Worm (Caenorhabditis elegans): ENCODE data around the gene pccb-1.

The pccb-1 gene

ce11 chrX:3049233-3049632, 40.1 kb upstream of the pccb-1 start (continued):
- no peak for TF ChIP-seq duxl-1 (tag; optimal IDR thresholded peaks at IDR 0.05; ENCODE audit: poor library complexity)
- no peak for TF ChIP-seq lin-1 (GFP tag; IDR thresholded peaks at IDR 0.05)
- no peak for TF ChIP-seq daf-16 (GFP tag; optimal IDR thresholded peaks at IDR 0.05)
- TF ChIP-seq daf-16 (tag; optimal IDR thresholded peaks at IDR 0.05) = peak; percentile 32
- peak in 1 of 2 experiments; percentile 60 for TF ChIP-seq hif-1 (tag; optimal IDR thresholded peaks at IDR 0.05)
- TF ChIP-seq lsy-2 (tag; optimal IDR thresholded peaks at IDR 0.05) = peak in 1 of 2 experiments; percentile 50
- TF ChIP-seq lin-13 (GFP tag; optimal IDR thresholded peaks at IDR 0.05) = peak; percentile 4

ce11 chrX:3051315-3051993, 37.9 kb upstream of the pccb-1 start:
- peak; percentile 38 for TF ChIP-seq fkh-10 (GFP tag; optimal IDR thresholded peaks at IDR 0.05)
- peak; percentile 93 for TF ChIP-seq aha-1 (tag)
- no peak for TF ChIP-seq R02D3.7 (tag; optimal IDR thresholded peaks at IDR 0.05)
- 0 out of 2 replicates have a peak, but pooled peaks have one; percentile 38 for TF ChIP-seq ctbp-1 (GFP tag; IDR thresholded peaks at IDR 0.05)
- TF ChIP-seq arid-1 (GFP tag; conservative IDR thresholded peaks at IDR 0.05) = no peak
- TF ChIP-seq Y48G9A.11 (GFP tag; IDR thresholded peaks at IDR 0.05) = no peak
- peak; percentile 80 for TF ChIP-seq ces-1 (GFP tag; optimal IDR thresholded peaks at IDR 0.05)

- peak; percentile 79 for TF ChIP-seq php-3 (GFP tag; IDR thresholded peaks at IDR 0.05)
- TF ChIP-seq unc-62 (GFP tag; optimal IDR thresholded peaks at IDR 0.05 in 1 of 2) = peak in 1 of 2 experiments; percentile 27
- no peak for TF ChIP-seq unc-62 (tag; optimal IDR thresholded peaks at IDR 0.05)
- no peak for TF ChIP-seq nhr-6 (tag; optimal IDR thresholded peaks at IDR 0.05)
- TF ChIP-seq tag-97 (GFP tag; IDR thresholded peaks at IDR 0.05) = no peak
- no peak for TF ChIP-seq hif-1 (tag; optimal IDR thresholded peaks at IDR 0.05)
- 0 out of 2 replicates have a peak, but pooled peaks have one; percentile 16 for TF ChIP-seq tra-1 (GFP tag; IDR thresholded peaks at IDR 0.05)
- no peak for TF ChIP-seq nhr-11 (tag; optimal IDR thresholded peaks at IDR 0.05)
- TF ChIP-seq nhr-42 (GFP tag; IDR thresholded peaks at IDR 0.05) = no peak
- peak; percentile 51 for TF ChIP-seq nhr-48 (tag; optimal IDR thresholded peaks at IDR 0.05)
- TF ChIP-seq F49E8.2 (tag; optimal IDR thresholded peaks at IDR 0.05; ENCODE audit: borderline replicate concordance) = no peak
- TF ChIP-seq nhr-28 (tag; optimal IDR thresholded peaks at IDR 0.05) = peak; percentile 8
- no peak for TF ChIP-seq hlh-11 (tag; optimal IDR thresholded peaks at IDR 0.05)
- peak; percentile 62; the same call in 1 of the 2 replicates for TF ChIP-seq ceh-20 (GFP tag; IDR thresholded peaks at IDR 0.05)
- TF ChIP-seq ceh-32 (tag; optimal IDR thresholded peaks at IDR 0.05; ENCODE audit: poor library complexity) = no peak
- TF ChIP-seq dmd-6 (GFP tag; IDR thresholded peaks at IDR 0.05) = peak; percentile 39
These were observed 35.0 kb upstream of the pccb-1 start for ce11 chrX:3054394-3054793.

ce11 chrX:3054802-3055201, 34.5 kb upstream of the pccb-1 start, which contains the start of gene twk-26:
twk-26 (minus strand) TSS chrX:3054824.
- TF ChIP-seq nhr-28 (tag; optimal IDR thresholded peaks at IDR 0.05) = peak; percentile 22
- TF ChIP-seq dve-1 (tag; optimal IDR thresholded peaks at IDR 0.05; ENCODE audit: insufficient read depth) = peak; percentile 17
- TF ChIP-seq daf-19 (GFP tag; conservative IDR thresholded peaks at IDR 0.05) = no peak
- peak; percentile 47 for TF ChIP-seq hlh-11 (tag; optimal IDR thresholded peaks at IDR 0.05)
- no peak for TF ChIP-seq T20F7.1 (GFP tag; optimal IDR thresholded peaks at IDR 0.05)
- no peak for TF ChIP-seq ZK546.5 (tag; optimal IDR thresholded peaks at IDR 0.05)
- no peak for TF ChIP-seq vab-7 (GFP tag; IDR thresholded peaks at IDR 0.05)
- peak; percentile 16 for TF ChIP-seq nhr-48 (tag; optimal IDR thresholded peaks at IDR 0.05)
- TF ChIP-seq daf-8 (GFP tag; IDR thresholded peaks at IDR 0.05) = no peak
- TF ChIP-seq dmd-6 (GFP tag; IDR thresholded peaks at IDR 0.05) = peak; percentile 39
- no peak for TF ChIP-seq ceh-32 (tag; optimal IDR thresholded peaks at IDR 0.05; ENCODE audit: poor library complexity)
- no peak for TF ChIP-seq nhr-77 (tag; optimal IDR thresholded peaks at IDR 0.05)
- no peak for TF ChIP-seq arid-1 (GFP tag; conservative IDR thresholded peaks at IDR 0.05)
- no peak for TF ChIP-seq mxl-2 (GFP tag; conservative IDR thresholded peaks at IDR 0.05)
- TF ChIP-seq fos-1 (tag; optimal IDR thresholded peaks at IDR 0.05) = no peak
- TF ChIP-seq snpc-1.2 (GFP tag; IDR thresholded peaks at IDR 0.05) = no peak
- peak; percentile 83 for TF ChIP-seq pqm-1 (tag; optimal IDR thresholded peaks at IDR 0.05)
- TF ChIP-seq gei-8 (GFP tag; optimal IDR thresholded peaks at IDR 0.05) = no peak
- no peak for TF ChIP-seq lin-15B (tag; optimal IDR thresholded peaks at IDR 0.05)
- no peak for TF ChIP-seq Y48G9A.11 (GFP tag; IDR thresholded peaks at IDR 0.05)
- TF ChIP-seq ztf-7 (tag; optimal IDR thresholded peaks at IDR 0.05) = no peak
- TF ChIP-seq daf-12 (tag; optimal IDR thresholded peaks at IDR 0.05) = no peak
- TF ChIP-seq mdl-1 (tag; optimal IDR thresholded peaks at IDR 0.05) = no peak
- TF ChIP-seq F49E8.2 (tag; optimal IDR thresholded peaks at IDR 0.05; ENCODE audit: borderline replicate concordance) = no peak
- no peak for TF ChIP-seq ceh-82 (tag; optimal IDR thresholded peaks at IDR 0.05)
